Worm (Caenorhabditis elegans) whole organism, late embryonic: ENCODE data around the gene pks-1.

Experiments
- ama-1 ChIP-seq: fragments of 150-350 bp; optimal IDR thresholded peaks from 2 replicates; lab custom pipeline; 2014
- elt-4 ChIP-seq: sonication (generic microtip); optimal IDR thresholded peaks from 2 replicates; lab custom pipeline; 2016; ENCODE audit warnings: missing genetic modification characterization, missing compliant biosample characterization

DNA sequence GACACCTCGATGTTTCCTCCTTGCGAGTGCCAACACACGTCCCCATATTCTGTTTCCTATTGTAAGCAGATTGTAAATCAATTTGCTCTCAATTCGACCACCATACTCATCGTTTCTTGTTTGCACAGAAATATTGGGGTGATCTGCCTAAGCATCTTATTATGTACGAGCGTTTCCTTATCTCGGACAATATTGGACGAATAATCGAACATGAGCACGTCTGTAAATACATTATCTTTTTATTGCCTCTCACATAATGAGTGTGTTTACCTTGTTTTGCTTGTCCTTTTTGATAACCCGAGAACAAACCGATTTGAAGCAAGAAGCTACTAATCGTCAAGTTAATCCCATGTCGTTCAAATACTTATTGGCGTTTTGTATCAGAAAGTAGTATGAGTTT lies 41.5 kb downstream of the pks-1 start:
- TF ChIP-seq elt-4 (tag; lab: Kevin White, UChicago) (no peak), ama-1 (lab: Kevin White, UChicago) (no peak)
